Worm (Caenorhabditis elegans): ENCODE measurements around the gene dmsr-12.

- TF ChIP-seq lin-13 (GFP tag; optimal IDR thresholded peaks at IDR 0.05) (no peak), elt-3 (tag; optimal IDR thresholded peaks at IDR 0.05) (no peak), irx-1 (tag; optimal IDR thresholded peaks at IDR 0.05) (no peak), isw-1 (GFP tag; IDR thresholded peaks at IDR 0.05) (no peak), nhr-77 (tag; optimal IDR thresholded peaks at IDR 0.05) (no peak), nhr-19 (GFP tag; conservative IDR thresholded peaks at IDR 0.05) (no peak)
These were observed at the start of gene dmsr-12 for ce11 chrV:6806340-6806739.
